Worm (Caenorhabditis elegans) whole organism, L4 larva: Measurements from ENCODE around the gene ncr-2.

Source experiments
- gei-8 ChIP-seq: fragments of 200-800 bp; sonication (Bioruptor generic); optimal IDR thresholded peaks from 2 replicates; lab custom pipeline; 2018; ENCODE audit warnings: mild to moderate bottlenecking, missing genetic modification characterization, missing compliant biosample characterization
- lin-15B ChIP-seq: fragments of 150-350 bp; sonication (generic microtip); optimal IDR thresholded peaks from 3 replicates; lab custom pipeline; 2014; ENCODE audit warnings: missing biosample characterization, missing genetic modification characterization
- nhr-11 ChIP-seq: fragments of 150-350 bp; optimal IDR thresholded peaks from 2 replicates; lab custom pipeline; 2014; ENCODE audit warnings: missing biosample characterization, missing genetic modification characterization
- nhr-77 ChIP-seq: fragments of 150-350 bp; optimal IDR thresholded peaks from 2 replicates; lab custom pipeline; 2014; ENCODE audit warnings: missing biosample characterization, missing genetic modification characterization
- zfp-2 ChIP-seq: sonication (generic microtip); optimal IDR thresholded peaks from 2 replicates; lab custom pipeline; 2016; ENCODE audit warnings: mild to moderate bottlenecking, missing genetic modification characterization, missing compliant biosample characterization

- TF ChIP-seq nhr-77 (tag; lab: Kevin White, UChicago) (peak; percentile 57), zfp-2 (tag; lab: Kevin White, UChicago) (peak; percentile 47), gei-8 (GFP tag; lab: Kevin White, UChicago) (no peak), lin-15B (peak; percentile 45), nhr-11 (tag; lab: Kevin White, UChicago) (no peak)
These were observed 49.2 kb downstream of the ncr-2 start, which contains the start of the genes F10E9.7 and F10E9.5 for ce11 chrIII:8307356-8307755.
